Worm (Caenorhabditis elegans) whole organism, early embryonic: ENCODE results near the gene C05E11.2.

Experiments
- B0310.2 ChIP-seq: sonication (generic microtip); optimal IDR thresholded peaks from 2 replicates; lab custom pipeline; 2016; ENCODE audit warnings: mild to moderate bottlenecking, missing genetic modification characterization, missing compliant biosample characterization
- F13C5.2 ChIP-seq: sonication (generic microtip); optimal IDR thresholded peaks from 2 replicates; lab custom pipeline; 2017; ENCODE audit warnings: mild to moderate bottlenecking, missing genetic modification characterization, inconsistent platforms, missing compliant biosample characterization
- aly-1 ChIP-seq: sonication (generic microtip); optimal IDR thresholded peaks from 2 replicates; lab custom pipeline; 2016; ENCODE audit warnings: missing genetic modification characterization, missing compliant biosample characterization
- ama-1 ChIP-seq: fragments of 150-350 bp; optimal IDR thresholded peaks from 2 replicates; lab custom pipeline; 2014
- ceh-13 ChIP-seq: fragments of 200-800 bp; sonication (Bioruptor generic); optimal IDR thresholded peaks from 2 replicates; lab custom pipeline; 2018; ENCODE audit warnings: mild to moderate bottlenecking, missing genetic modification characterization, missing compliant biosample characterization
- ceh-36 ChIP-seq: sonication (generic microtip); optimal IDR thresholded peaks from 2 replicates; lab custom pipeline; 2016; ENCODE audit warnings: missing genetic modification characterization, inconsistent platforms, missing compliant biosample characterization
- ets-7 ChIP-seq: sonication (generic microtip); optimal IDR thresholded peaks from 2 replicates; lab custom pipeline; 2016; ENCODE audit warnings: missing genotype, missing genetic modification characterization, missing compliant biosample characterization
- flt-1 ChIP-seq: fragments of 200-800 bp; sonication (Bioruptor generic); IDR thresholded peaks from 2 replicates; pipeline ENCODE4 v1.3.6; 2022; ENCODE audit warnings: missing genetic modification characterization, missing compliant biosample characterization
- hmbx-1 ChIP-seq: sonication (generic microtip); optimal IDR thresholded peaks from 2 replicates; lab custom pipeline; 2016; ENCODE audit warnings: mild to moderate bottlenecking, missing genetic modification characterization, missing compliant biosample characterization
- hmg-4 ChIP-seq: fragments of 200-800 bp; sonication (Bioruptor generic); optimal IDR thresholded peaks from 2 replicates; lab custom pipeline; 2018; ENCODE audit warnings: mild to moderate bottlenecking, missing genetic modification characterization, missing compliant biosample characterization
- hnd-1 ChIP-seq: sonication (generic microtip); optimal IDR thresholded peaks from 2 replicates; lab custom pipeline; 2016; ENCODE audit warnings: missing genetic modification characterization, missing compliant biosample characterization
- pes-1 ChIP-seq: fragments of 200-800 bp; sonication (Bioruptor generic); IDR thresholded peaks from 2 replicates; pipeline ENCODE4 v1.3.6; 2022; ENCODE audit warnings: missing genetic modification reagents, missing genetic modification characterization, missing compliant biosample characterization
- scrt-1 ChIP-seq: fragments of 200-800 bp; sonication (Bioruptor generic); IDR thresholded peaks from 2 replicates; pipeline ENCODE4 v1.3.6; 2022; ENCODE audit warnings: missing genetic modification characterization, missing compliant biosample characterization
- sea-1 ChIP-seq: fragments of 200-800 bp; sonication (Bioruptor generic); conservative IDR thresholded peaks from 2 replicates; pipeline ENCODE4 v1.3.6; 2022; ENCODE audit warnings: missing genetic modification characterization, missing compliant biosample characterization
- tbx-11 ChIP-seq: fragments of 200-800 bp; sonication (Bioruptor generic); IDR thresholded peaks from 2 replicates; pipeline ENCODE4 v1.3.6; 2022; ENCODE audit warnings: missing genetic modification characterization, missing compliant biosample characterization
- tbx-37 ChIP-seq: fragments of 200-800 bp; sonication (Bioruptor generic); conservative IDR thresholded peaks from 2 replicates; pipeline ENCODE4 v1.3.6; 2022; ENCODE audit warnings: missing genetic modification reagents, missing genetic modification characterization, missing compliant biosample characterization
- tra-4 ChIP-seq: sonication (generic microtip); optimal IDR thresholded peaks from 2 replicates; lab custom pipeline; 2017; ENCODE audit warnings: missing genetic modification characterization, missing compliant biosample characterization

Gene C05E11.2

DNA sequence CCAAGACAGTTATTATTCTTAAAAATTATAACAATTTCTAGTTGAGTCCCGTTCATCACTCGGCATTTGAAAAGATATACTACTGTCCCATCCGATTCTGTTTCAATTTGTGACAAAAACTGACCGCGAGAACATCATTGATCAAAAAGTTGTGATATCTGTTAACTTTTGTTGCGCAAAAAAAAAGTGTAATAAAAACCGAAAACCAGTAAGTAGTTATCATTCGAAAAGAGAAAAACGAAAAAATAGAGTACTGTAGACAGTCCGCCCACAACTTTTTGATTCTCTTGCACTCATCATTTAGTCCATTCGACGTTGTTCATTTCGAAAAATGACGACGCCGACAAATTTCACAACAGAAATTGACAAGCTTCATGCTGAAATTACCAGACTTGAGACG, 15.6 kb upstream of the C05E11.2 start, which contains the start of gene amt-1:
Gene amt-1 (plus strand): TSS at position 301 of the 400 bp plus-strand sequence.
- TF ChIP-seq sea-1 (GFP tag; lab: Robert Waterston, UW): no peak
- TF ChIP-seq tbx-11: no peak
- TF ChIP-seq ama-1 (lab: Kevin White, UChicago): no peak
- TF ChIP-seq B0310.2: no peak
- TF ChIP-seq F13C5.2: no peak
- TF ChIP-seq flt-1: no peak

ce11 chrX:4574873-4575272, 11.8 kb upstream of the C05E11.2 start:
- TF ChIP-seq ama-1 (lab: Kevin White, UChicago): no peak
- TF ChIP-seq hmbx-1 (tag; lab: Kevin White, UChicago): no peak

ce11 chrX:4576272-4576671, 10.4 kb upstream of the C05E11.2 start:
- 0 out of 2 replicates have a peak, but pooled peaks have one; percentile 45 for TF ChIP-seq pes-1
- peak; percentile 43 for TF ChIP-seq F13C5.2
- peak; percentile 70 for TF ChIP-seq hmg-4 (GFP tag; lab: Kevin White, UChicago)
- no peak for TF ChIP-seq tbx-11

ce11 chrX:4577941-4578340, 8.8 kb upstream of the C05E11.2 start, which contains the start of gene C05E11.3:
C05E11.3 (plus strand) TSS chrX:4578241.
- TF ChIP-seq tra-4 (tag; lab: Kevin White, UChicago) (no peak), aly-1 (tag; lab: Kevin White, UChicago) (no peak), ceh-36 (no peak), F13C5.2 (no peak)

DNA sequence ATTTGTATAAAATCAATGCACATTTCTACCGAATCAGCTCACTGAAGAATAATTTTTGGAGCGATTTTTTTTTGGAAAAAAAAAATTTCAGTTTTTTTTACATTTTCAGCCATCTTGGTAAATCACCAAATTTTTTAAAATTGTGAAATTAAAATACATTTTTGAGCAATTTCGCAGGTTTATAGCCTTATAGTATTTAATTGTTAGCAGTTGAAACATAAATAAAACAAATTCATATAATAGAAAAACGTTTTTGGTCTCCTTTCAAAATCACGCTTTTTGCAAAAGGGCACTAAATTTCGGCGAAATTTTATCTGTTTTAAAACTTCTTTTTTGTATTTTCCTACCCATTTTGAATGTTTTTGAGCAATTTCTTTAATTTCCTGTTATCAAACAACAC, 8.1 kb upstream of the C05E11.2 start:
- TF ChIP-seq B0310.2 (no peak), tbx-11 (no peak), tbx-37 (GFP tag; lab: Robert Waterston, UW) (no peak), ceh-13 (no peak), flt-1 (no peak), hmg-4 (GFP tag; lab: Kevin White, UChicago) (no peak), hnd-1 (tag; lab: Kevin White, UChicago) (no peak), pes-1 (no peak), ceh-36 (no peak), scrt-1 (no peak), F13C5.2 (no peak), ets-7 (tag; lab: Kevin White, UChicago) (no peak), aly-1 (tag; lab: Kevin White, UChicago) (no peak), sea-1 (GFP tag; lab: Robert Waterston, UW) (no peak), hmbx-1 (tag; lab: Kevin White, UChicago) (no peak)

DNA sequence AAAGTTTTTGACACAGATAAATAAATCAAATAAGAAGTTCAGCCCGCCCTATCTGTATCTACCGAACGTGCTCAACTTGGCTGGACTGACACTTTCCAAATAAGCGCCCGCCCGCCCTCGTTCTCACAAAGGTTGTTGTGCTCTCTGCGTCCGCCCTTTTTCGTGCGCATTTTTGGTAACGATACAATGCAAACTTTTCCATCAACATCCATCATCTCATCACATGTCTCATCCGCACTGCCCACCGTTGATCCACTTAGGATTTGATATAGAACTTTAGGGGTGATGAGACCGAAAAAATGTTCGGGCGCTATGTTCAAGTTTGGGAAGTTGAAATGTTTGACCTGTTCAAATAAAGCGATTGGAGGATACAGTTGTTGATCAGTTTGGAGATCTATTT, 1.1 kb upstream of the C05E11.2 start, which contains the start of gene C05E11.7:
Gene C05E11.7 (minus strand): TSS at position 101 of the 400 bp plus-strand sequence.
- TF ChIP-seq hnd-1 (tag; lab: Kevin White, UChicago): no peak
- no peak for TF ChIP-seq tbx-11
- TF ChIP-seq flt-1: no peak
- TF ChIP-seq ceh-13: no peak
- no peak for TF ChIP-seq tra-4 (tag; lab: Kevin White, UChicago)
- no peak for TF ChIP-seq hmg-4 (GFP tag; lab: Kevin White, UChicago)
- no peak for TF ChIP-seq B0310.2
- no peak for TF ChIP-seq ama-1 (lab: Kevin White, UChicago)
- no peak for TF ChIP-seq scrt-1
- no peak for TF ChIP-seq F13C5.2
- TF ChIP-seq sea-1 (GFP tag; lab: Robert Waterston, UW): no peak
- no peak for TF ChIP-seq ets-7 (tag; lab: Kevin White, UChicago)
- TF ChIP-seq tbx-37 (GFP tag; lab: Robert Waterston, UW): no peak
- no peak for TF ChIP-seq aly-1 (tag; lab: Kevin White, UChicago)
- no peak for TF ChIP-seq hmbx-1 (tag; lab: Kevin White, UChicago)
- no peak for TF ChIP-seq ceh-36
- no peak for TF ChIP-seq pes-1

DNA sequence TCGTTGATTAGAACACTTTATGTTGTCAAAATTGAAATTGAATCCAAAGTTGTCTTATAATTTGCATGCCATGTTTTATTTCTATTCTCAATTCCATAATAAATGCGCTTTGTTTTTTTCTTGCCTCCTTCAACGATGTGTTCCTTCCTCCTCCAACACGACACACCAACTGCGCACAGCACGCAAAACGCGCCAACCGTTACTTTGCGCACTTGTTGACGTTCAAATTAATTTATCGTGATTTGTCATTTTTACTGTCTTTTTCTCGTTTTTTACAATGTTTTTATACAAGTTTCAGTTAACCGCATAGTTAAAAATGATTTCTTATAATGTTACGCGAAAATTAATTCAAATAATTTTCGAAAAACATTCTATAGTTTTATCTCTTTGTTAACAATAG, 1.2 kb downstream of the C05E11.2 start:
- TF ChIP-seq tbx-37 (GFP tag; lab: Robert Waterston, UW) (no peak), ama-1 (lab: Kevin White, UChicago) (no peak), ceh-36 (no peak), ceh-13 (no peak), F13C5.2 (no peak), aly-1 (tag; lab: Kevin White, UChicago) (no peak), sea-1 (GFP tag; lab: Robert Waterston, UW) (no peak), tra-4 (tag; lab: Kevin White, UChicago) (no peak), hmbx-1 (tag; lab: Kevin White, UChicago) (no peak), hnd-1 (tag; lab: Kevin White, UChicago) (no peak), ets-7 (tag; lab: Kevin White, UChicago) (no peak), hmg-4 (GFP tag; lab: Kevin White, UChicago) (no peak), flt-1 (no peak)

ce11 chrX:4588462-4588861, 1.7 kb downstream of the C05E11.2 start, which contains the start of gene lnp-1:
lnp-1 (plus strand) TSS chrX:4588762.
- no peak for TF ChIP-seq hmbx-1 (tag; lab: Kevin White, UChicago)
- TF ChIP-seq hnd-1 (tag; lab: Kevin White, UChicago): no peak
- no peak for TF ChIP-seq ceh-13
- TF ChIP-seq hmg-4 (GFP tag; lab: Kevin White, UChicago): no peak
- no peak for TF ChIP-seq B0310.2
- no peak for TF ChIP-seq scrt-1
- no peak for TF ChIP-seq ceh-36
- TF ChIP-seq tbx-37 (GFP tag; lab: Robert Waterston, UW): no peak
- no peak for TF ChIP-seq ama-1 (lab: Kevin White, UChicago)
- TF ChIP-seq aly-1 (tag; lab: Kevin White, UChicago): no peak
- no peak for TF ChIP-seq tbx-11
- TF ChIP-seq F13C5.2: no peak
- no peak for TF ChIP-seq flt-1
- TF ChIP-seq tra-4 (tag; lab: Kevin White, UChicago): no peak
- no peak for TF ChIP-seq sea-1 (GFP tag; lab: Robert Waterston, UW)
- no peak for TF ChIP-seq pes-1
- TF ChIP-seq ets-7 (tag; lab: Kevin White, UChicago): no peak
